Worm (Caenorhabditis elegans) whole organism, L1 larva: ENCODE measurements around the gene enu-3.6.

Experiments used
- aha-1 ChIP-seq: fragments of 150-350 bp; optimal IDR thresholded peaks from 2 replicates; lab custom pipeline; 2014; ENCODE audit warnings: missing biosample characterization, missing genetic modification characterization
- ama-1 ChIP-seq: fragments of 150-350 bp; optimal IDR thresholded peaks from 2 replicates; lab custom pipeline; 2014
- blmp-1 ChIP-seq: fragments of 150-350 bp; optimal IDR thresholded peaks from 2 replicates; lab custom pipeline; 2014; ENCODE audit warnings: missing biosample characterization, missing genetic modification characterization
- ceh-8 ChIP-seq: fragments of 200-800 bp; sonication (Bioruptor generic); optimal IDR thresholded peaks from 2 replicates; lab custom pipeline; 2018; ENCODE audit warnings: mild to moderate bottlenecking, missing genetic modification characterization, moderate library complexity, missing compliant biosample characterization
- dpl-1 ChIP-seq, 3 experiments: fragments of 150-350 bp in 2 of 3; sonication (generic microtip) in 1 of 3; optimal IDR thresholded peaks; 2 replicates each; lab custom pipeline; 2014 to 2017; ENCODE audit warnings: missing biosample characterization in 3 of 3, missing genetic modification characterization in 3 of 3, missing genetic modification reagents in 3 of 3
- efl-1 ChIP-seq, 4 experiments: fragments of 150-350 bp; optimal IDR thresholded peaks in 3 of 4; peaks in 1 of 4; 1 replicate in 1 of 4; 2 replicates in 3 of 4; lab custom pipeline; 2014; ENCODE audit warnings: missing biosample characterization in 2 of 4, missing genetic modification characterization in 2 of 4, missing genetic modification reagents in 2 of 4
- efl-3 ChIP-seq: fragments of 200-800 bp; sonication (Bioruptor generic); optimal IDR thresholded peaks from 2 replicates; lab custom pipeline; 2018; ENCODE audit warnings: mild to moderate bottlenecking, missing genetic modification characterization, missing compliant biosample characterization
- elt-3 ChIP-seq, 6 experiments: fragments of 150-350 bp in 1 of 6; sonication (generic microtip); optimal IDR thresholded peaks; 2 replicates each; lab custom pipeline; 2017 to 2018; ENCODE audit warnings: missing biosample characterization in 6 of 6, missing genetic modification characterization in 6 of 6, inconsistent platforms in 1 of 6
- ets-5 ChIP-seq: fragments of 200-800 bp; sonication (Bioruptor generic); IDR thresholded peaks from 2 replicates; pipeline ENCODE4 v1.3.6; 2022; ENCODE audit warnings: missing genetic modification characterization, missing compliant biosample characterization
- fos-1 ChIP-seq: fragments of 150-350 bp; optimal IDR thresholded peaks from 2 replicates; lab custom pipeline; 2014; ENCODE audit warnings: missing biosample characterization, missing genetic modification characterization
- grh-1 ChIP-seq: fragments of 200-800 bp; sonication (Bioruptor generic); IDR thresholded peaks from 2 replicates; pipeline ENCODE4 v1.3.6; 2022; ENCODE audit warnings: missing genetic modification reagents, missing genetic modification characterization, missing compliant biosample characterization
- jun-1 ChIP-seq: fragments of 150-350 bp; optimal IDR thresholded peaks from 2 replicates; lab custom pipeline; 2014; ENCODE audit warnings: missing biosample characterization, missing genetic modification reagents, missing genetic modification characterization
- lin-13 ChIP-seq: fragments of 150-350 bp; optimal IDR thresholded peaks from 2 replicates; lab custom pipeline; 2014; ENCODE audit warnings: missing biosample characterization, missing genetic modification reagents, missing genetic modification characterization
- lin-14 ChIP-seq: fragments of 200-800 bp; sonication (Bioruptor generic); optimal IDR thresholded peaks from 2 replicates; lab custom pipeline; 2018; ENCODE audit warnings: mild to moderate bottlenecking, missing genetic modification characterization, moderate library complexity, missing compliant biosample characterization
- lin-15B ChIP-seq: fragments of 150-350 bp; sonication (generic microtip); optimal IDR thresholded peaks from 3 replicates; lab custom pipeline; 2014; ENCODE audit warnings: missing biosample characterization, missing genetic modification characterization
- lin-35 ChIP-seq, 2 experiments: fragments of 150-350 bp; optimal IDR thresholded peaks; 2 replicates each; lab custom pipeline; 2014; ENCODE audit warnings: missing biosample characterization in 2 of 2, missing genetic modification characterization in 2 of 2, missing genetic modification reagents in 2 of 2
- lin-39 ChIP-seq: fragments of 150-350 bp; optimal IDR thresholded peaks from 2 replicates; lab custom pipeline; 2014; ENCODE audit warnings: missing biosample characterization, missing genetic modification reagents, missing genetic modification characterization
- mef-2 ChIP-seq: fragments of 150-350 bp; optimal IDR thresholded peaks from 2 replicates; lab custom pipeline; 2014; ENCODE audit warnings: missing biosample characterization, missing genetic modification characterization
- nhr-20 ChIP-seq: sonication (generic microtip); optimal IDR thresholded peaks from 2 replicates; lab custom pipeline; 2016; ENCODE audit warnings: mild to moderate bottlenecking, missing genetic modification characterization, missing compliant biosample characterization
- nhr-237 ChIP-seq: fragments of 150-350 bp; optimal IDR thresholded peaks from 2 replicates; lab custom pipeline; 2014; ENCODE audit warnings: missing biosample characterization, missing genetic modification characterization
- nhr-28 ChIP-seq: fragments of 150-350 bp; optimal IDR thresholded peaks from 2 replicates; lab custom pipeline; 2014; ENCODE audit warnings: missing biosample characterization, missing genetic modification characterization
- nhr-71 ChIP-seq: sonication (generic microtip); optimal IDR thresholded peaks from 2 replicates; lab custom pipeline; 2016; ENCODE audit warnings: mild to moderate bottlenecking, missing genetic modification characterization, moderate library complexity, missing compliant biosample characterization
- nhr-77 ChIP-seq: fragments of 150-350 bp; optimal IDR thresholded peaks from 2 replicates; lab custom pipeline; 2014; ENCODE audit warnings: missing biosample characterization, missing genetic modification characterization
- nhr-85 ChIP-seq: sonication (generic microtip); peaks from one replicate; lab custom pipeline; 2016; ENCODE audit warnings: missing genetic modification characterization, inconsistent platforms, missing compliant biosample characterization
- nhr-90 ChIP-seq: sonication (generic microtip); optimal IDR thresholded peaks from 2 replicates; lab custom pipeline; 2016; ENCODE audit warnings: mild to moderate bottlenecking, missing genetic modification characterization, missing compliant biosample characterization; ENCODE audit not compliant: poor library complexity
- rnt-1 ChIP-seq: sonication (generic microtip); optimal IDR thresholded peaks from 2 replicates; lab custom pipeline; 2016; ENCODE audit warnings: mild to moderate bottlenecking, missing genetic modification characterization, moderate library complexity, missing compliant biosample characterization
- skn-1 ChIP-seq: fragments of 150-350 bp; optimal IDR thresholded peaks from 2 replicates; lab custom pipeline; 2014; ENCODE audit warnings: missing biosample characterization, missing genetic modification characterization
- snpc-4 ChIP-seq: fragments of 150-350 bp; optimal IDR thresholded peaks from 2 replicates; lab custom pipeline; 2014; ENCODE audit warnings: missing biosample characterization, missing genetic modification characterization
- sptf-1 ChIP-seq: fragments of 150-350 bp; optimal IDR thresholded peaks from 2 replicates; lab custom pipeline; 2014; ENCODE audit warnings: missing biosample characterization, missing genetic modification characterization
- swsn-7 ChIP-seq: sonication (generic microtip); optimal IDR thresholded peaks from 2 replicates; lab custom pipeline; 2016; ENCODE audit warnings: missing genetic modification characterization, missing compliant biosample characterization
- tbx-2 ChIP-seq: sonication (generic microtip); optimal IDR thresholded peaks from 2 replicates; lab custom pipeline; 2016; ENCODE audit warnings: missing genetic modification characterization, missing compliant biosample characterization
- tlp-1 ChIP-seq: fragments of 150-350 bp; optimal IDR thresholded peaks from 2 replicates; lab custom pipeline; 2014; ENCODE audit warnings: missing biosample characterization, missing genetic modification characterization
- unc-130 ChIP-seq: fragments of 150-350 bp; optimal IDR thresholded peaks from 2 replicates; lab custom pipeline; 2017; ENCODE audit warnings: missing biosample characterization, missing genetic modification characterization, inconsistent platforms
- unc-30 ChIP-seq: sonication (generic microtip); optimal IDR thresholded peaks from 2 replicates; lab custom pipeline; 2017; ENCODE audit warnings: missing biosample characterization, missing genetic modification characterization
- unc-62 ChIP-seq: fragments of 150-350 bp; optimal IDR thresholded peaks from 2 replicates; lab custom pipeline; 2014; ENCODE audit warnings: missing biosample characterization, missing genetic modification reagents, missing genetic modification characterization
- unc-86 ChIP-seq: sonication (generic microtip); optimal IDR thresholded peaks from 2 replicates; lab custom pipeline; 2016; ENCODE audit warnings: missing genetic modification characterization, missing compliant biosample characterization
- unc-98 ChIP-seq: fragments of 200-800 bp; sonication (Bioruptor generic); IDR thresholded peaks from 2 replicates; pipeline ENCODE4 v1.3.6; 2022; ENCODE audit warnings: missing genetic modification characterization, missing compliant biosample characterization

Gene enu-3.6

DNA sequence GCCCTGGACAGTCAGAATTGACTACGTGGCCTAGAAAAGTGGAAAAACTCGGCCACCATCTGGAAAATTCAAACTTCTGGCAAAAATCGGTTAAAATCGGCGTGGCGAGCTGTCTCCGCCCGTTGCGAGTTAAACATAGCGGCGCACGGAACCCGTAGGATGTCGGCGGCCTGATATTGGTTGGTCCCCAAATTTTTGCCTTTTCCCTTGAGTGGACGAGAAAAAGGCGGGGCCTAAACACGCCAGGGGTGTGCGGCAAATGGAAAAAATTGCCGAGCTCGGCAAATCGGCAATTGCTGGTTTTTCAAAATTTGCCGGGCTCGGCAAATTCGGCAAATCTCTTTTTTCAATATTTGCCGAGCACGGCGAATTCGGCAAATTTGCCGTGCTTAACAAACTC lies 16.9 kb upstream of the enu-3.6 start:
- no peak for TF ChIP-seq tbx-2 (tag; lab: Kevin White, UChicago)
- no peak for TF ChIP-seq nhr-28
- no peak for TF ChIP-seq ama-1 (lab: Kevin White, UChicago)
- no peak for TF ChIP-seq elt-3 (tag; optimal IDR thresholded peaks at IDR 0.05; lab: Kevin White, UChicago)
- no peak for TF ChIP-seq nhr-90 (tag; lab: Kevin White, UChicago)
- TF ChIP-seq snpc-4 (tag; lab: Kevin White, UChicago): peak; percentile 1
- no peak for TF ChIP-seq ets-5 (GFP tag; lab: Robert Waterston, UW)
- no peak for TF ChIP-seq lin-39 (tag; lab: Kevin White, UChicago)
- no peak for TF ChIP-seq rnt-1 (tag; lab: Kevin White, UChicago)
- TF ChIP-seq, all 84 proteins: peak for 1

DNA sequence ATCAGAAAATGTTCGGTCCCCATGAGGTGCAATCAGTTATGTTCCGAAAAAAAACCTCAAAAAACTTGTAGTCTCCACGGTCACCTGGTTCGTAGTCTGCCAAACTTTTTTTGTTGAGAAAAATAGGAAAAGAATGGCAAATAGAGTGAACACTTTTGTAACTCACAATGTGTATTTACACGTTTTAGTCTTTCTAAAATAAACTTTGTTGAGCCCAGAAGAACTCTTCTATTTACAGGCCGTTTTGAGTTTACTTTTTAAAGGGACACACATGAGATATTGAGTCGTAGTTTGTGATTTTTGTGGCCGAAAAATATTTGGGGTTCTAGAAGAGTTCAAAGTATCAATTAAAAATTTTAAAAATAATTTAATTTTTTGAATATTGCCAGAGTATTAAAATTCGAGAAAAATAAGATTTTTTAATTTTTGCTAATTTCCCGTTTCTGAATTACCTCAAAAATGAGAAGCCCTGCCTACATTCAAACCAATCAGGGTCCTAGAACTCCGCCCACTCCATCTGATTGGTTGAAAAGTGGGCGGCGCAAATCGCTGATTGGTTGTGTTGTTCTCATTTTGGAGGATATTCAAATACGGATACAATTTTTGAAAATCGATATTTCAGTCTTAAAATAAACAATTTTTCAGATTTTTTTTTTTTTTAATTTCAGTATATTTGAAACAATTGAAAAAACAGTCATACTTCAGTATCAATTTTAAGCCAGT lies 15.6 kb upstream of the enu-3.6 start:
- TF ChIP-seq fos-1 (tag; lab: Kevin White, UChicago) (no peak), skn-1 (tag; lab: Kevin White, UChicago) (peak; percentile 13), efl-1 (optimal IDR thresholded peaks at IDR 0.05; lab: Kevin White, UChicago) (no peak), efl-1 (GFP tag; optimal IDR thresholded peaks at IDR 0.05 in 1 of 2; lab: Kevin White, UChicago) (peak in 1 of 2 experiments; percentile 47), tbx-2 (tag; lab: Kevin White, UChicago) (peak; percentile 2), lin-15B (no peak), lin-14 (GFP tag; lab: Kevin White, UChicago) (peak; percentile 39), nhr-77 (peak; percentile 28)

DNA sequence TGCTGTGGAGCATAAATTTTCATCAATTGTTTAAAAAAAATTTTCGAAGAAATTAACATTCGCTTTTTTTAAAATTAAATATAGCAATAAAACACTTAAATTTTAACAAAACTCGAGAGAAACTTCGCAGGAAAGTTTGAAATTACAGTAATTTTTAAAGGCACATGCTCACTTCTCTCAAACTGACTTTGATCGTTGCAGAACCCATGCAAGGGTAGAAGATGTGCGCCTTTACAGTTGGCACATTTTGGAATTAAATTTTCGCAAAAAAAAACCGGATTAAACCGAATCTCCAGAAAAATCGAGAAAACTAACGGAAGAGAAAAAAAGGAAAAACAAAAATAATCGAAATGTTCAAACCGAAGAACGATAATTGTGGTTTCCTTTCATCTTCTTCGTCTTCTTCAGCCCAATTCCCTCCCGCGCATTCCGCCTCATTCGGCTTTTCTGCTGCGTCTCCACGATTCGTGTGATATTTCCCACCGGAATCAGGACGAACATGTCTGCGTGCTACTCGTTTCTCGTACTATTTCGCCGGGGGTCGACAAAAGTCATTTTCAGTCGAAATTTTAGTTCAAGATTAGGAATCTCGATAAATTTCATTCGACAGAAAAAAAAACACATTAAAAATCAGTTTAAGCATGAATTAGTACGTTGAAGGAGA lies 13.8 kb upstream of the enu-3.6 start:
- TF ChIP-seq snpc-4 (tag; lab: Kevin White, UChicago) (no peak), sptf-1 (no peak), efl-1 (optimal IDR thresholded peaks at IDR 0.05; lab: Kevin White, UChicago) (peak; percentile 11 to 35), efl-1 (GFP tag; optimal IDR thresholded peaks at IDR 0.05 in 1 of 2; lab: Kevin White, UChicago) (peak in 1 of 2 experiments; percentile 33), nhr-28 (no peak), nhr-85 (tag; lab: Kevin White, UChicago) (peak; percentile 35), lin-35 (GFP tag; optimal IDR thresholded peaks at IDR 0.05; lab: Kevin White, UChicago) (peak in 1 of 2 experiments; percentile 26), efl-3 (no peak), unc-30 (no peak), unc-130 (no peak), lin-13 (no peak), tlp-1 (tag; lab: Kevin White, UChicago) (no peak), nhr-237 (tag; lab: Kevin White, UChicago) (no peak), lin-14 (GFP tag; lab: Kevin White, UChicago) (peak; percentile 47), swsn-7 (tag; lab: Kevin White, UChicago) (no peak), nhr-71 (tag; lab: Kevin White, UChicago) (no peak), ets-5 (GFP tag; lab: Robert Waterston, UW) (no peak), mef-2 (tag; lab: Kevin White, UChicago) (no peak), lin-39 (tag; lab: Kevin White, UChicago) (no peak), ceh-8 (GFP tag; lab: Kevin White, UChicago) (no peak), elt-3 (tag; optimal IDR thresholded peaks at IDR 0.05; lab: Kevin White, UChicago) (peak in 1 of 6 experiments; percentile 4), grh-1 (0 out of 2 replicates have a peak, but pooled peaks have one; percentile 31), nhr-20 (tag; lab: Kevin White, UChicago) (no peak), blmp-1 (tag; lab: Kevin White, UChicago) (peak; percentile 76), unc-98 (GFP tag; lab: Robert Waterston, UW) (no peak), jun-1 (tag; lab: Kevin White, UChicago) (no peak), unc-86 (tag; lab: Kevin White, UChicago) (no peak), aha-1 (tag; lab: Kevin White, UChicago) (no peak), fos-1 (tag; lab: Kevin White, UChicago) (no peak), unc-62 (GFP tag; lab: Kevin White, UChicago) (no peak), dpl-1 (GFP tag; optimal IDR thresholded peaks at IDR 0.05; lab: Kevin White, UChicago) (no peak)
